Fruit fly (Drosophila melanogaster): Measurements from ENCODE around the gene CG17568.

DNA sequence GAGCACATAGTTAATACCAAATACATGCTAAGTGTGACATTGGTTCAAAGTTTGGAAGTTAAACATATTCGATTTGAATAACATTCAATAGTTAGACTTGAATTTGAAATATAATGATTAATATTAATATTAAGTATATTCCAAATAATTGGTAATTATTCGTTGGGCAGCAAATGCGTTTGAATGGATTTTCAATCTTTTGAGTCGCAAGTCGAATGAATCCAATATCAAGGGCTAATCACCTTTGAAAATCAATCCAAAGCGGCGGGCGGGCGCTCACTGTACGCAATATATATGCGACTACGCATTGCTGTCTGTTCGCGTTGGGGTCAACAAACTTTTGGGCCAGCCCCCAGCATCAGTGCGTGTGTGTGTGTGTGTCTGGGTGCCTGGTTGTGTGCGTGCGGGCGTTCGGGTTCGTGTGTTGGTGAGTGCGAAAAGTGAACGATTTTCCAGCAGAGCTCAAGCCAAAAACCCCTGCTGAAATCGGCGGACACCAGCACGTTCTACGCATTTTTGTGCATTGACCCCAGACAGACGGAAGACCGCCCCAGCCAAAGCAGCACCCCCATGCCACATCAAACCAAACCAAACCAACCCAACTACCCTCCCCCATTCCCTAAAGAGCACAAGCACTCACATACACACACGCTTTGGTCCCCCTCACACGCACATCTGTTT, 43.0 kb downstream of the CG17568 start:
- TF ChIP-seq CG1620 (GFP tag; optimal IDR thresholded peaks at IDR 0.05) (no peak), bab1 (GFP tag; optimal IDR thresholded peaks at IDR 0.05) (no peak), CG5204 (GFP tag; optimal IDR thresholded peaks at IDR 0.05) (no peak), toe (GFP tag; optimal IDR thresholded peaks at IDR 0.05) (no peak), pad (GFP tag; optimal IDR thresholded peaks at IDR 0.05) (no peak), tj (GFP tag; optimal IDR thresholded peaks at IDR 0.05) (no peak), Mnt (GFP tag; optimal IDR thresholded peaks at IDR 0.05) (no peak)

Measured in whole organism, adult.